Worm (Caenorhabditis elegans) whole organism, L4/young adult: ENCODE data around the gene clec-189.

Experiments used
- dao-5 ChIP-seq: sonication (generic microtip); optimal IDR thresholded peaks from 2 replicates; lab custom pipeline; 2016; ENCODE audit warnings: missing genotype, missing genetic modification characterization, moderate library complexity, missing compliant biosample characterization
- him-1 ChIP-seq: sonication (generic microtip); optimal IDR thresholded peaks from 2 replicates; lab custom pipeline; 2016; ENCODE audit warnings: missing genotype, missing genetic modification reagents, missing genetic modification characterization, missing compliant biosample characterization

DNA sequence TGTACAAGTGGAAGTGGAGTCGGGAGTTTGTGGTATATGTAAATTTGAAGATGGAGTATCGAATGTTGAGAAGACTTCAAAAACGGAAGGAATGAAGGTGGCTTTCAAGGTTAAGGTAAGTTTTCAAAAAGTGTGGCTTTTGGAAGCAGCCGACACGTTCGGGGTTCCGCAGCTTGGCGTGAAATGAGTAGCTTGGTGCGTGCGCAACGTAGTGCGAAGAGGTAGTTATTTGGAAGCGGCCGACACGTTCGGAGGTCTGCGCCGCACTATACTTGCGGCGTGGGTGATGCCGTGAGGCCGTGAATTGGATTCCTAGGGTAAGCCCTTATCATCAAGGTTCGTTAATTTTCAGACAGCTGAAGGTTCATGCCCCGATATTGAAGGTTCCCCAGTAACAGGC, at the start of gene clec-189:
- no peak for TF ChIP-seq dao-5 (tag; lab: Kevin White, UChicago)
- no peak for TF ChIP-seq him-1 (tag; lab: Kevin White, UChicago)
